Worm (Caenorhabditis elegans): ENCODE data around the gene R07B1.8.

The R07B1.8 gene

ce11 chrX:9882112-9882511, 9.7 kb upstream of the R07B1.8 start, which contains the start of gene glo-1:
Gene glo-1 (minus strand): TSS chrX:9882212.
- TF ChIP-seq ceh-82 (tag; optimal IDR thresholded peaks at IDR 0.05) (no peak), mdl-1 (tag; optimal IDR thresholded peaks at IDR 0.05) (no peak), crh-2 (tag; optimal IDR thresholded peaks at IDR 0.05) (no peak), nhr-12 (tag; optimal IDR thresholded peaks at IDR 0.05) (no peak), zag-1 (tag; optimal IDR thresholded peaks at IDR 0.05) (no peak), unc-55 (GFP tag; optimal IDR thresholded peaks at IDR 0.05) (no peak), unc-39 (tag; optimal IDR thresholded peaks at IDR 0.05) (no peak), nhr-23 (tag; optimal IDR thresholded peaks at IDR 0.05) (no peak), sma-9 (GFP tag; optimal IDR thresholded peaks at IDR 0.05) (no peak), sma-9 (tag; optimal IDR thresholded peaks at IDR 0.05) (no peak), C34F6.9 (tag; optimal IDR thresholded peaks at IDR 0.05) (no peak), ZK546.5 (tag; optimal IDR thresholded peaks at IDR 0.05) (no peak), sem-4 (tag; optimal IDR thresholded peaks at IDR 0.05) (no peak), ztf-1 (GFP tag; conservative IDR thresholded peaks at IDR 0.05) (no peak), R02D3.7 (tag; optimal IDR thresholded peaks at IDR 0.05) (no peak), peb-1 (tag; optimal IDR thresholded peaks at IDR 0.05) (no peak), egl-27 (tag; optimal IDR thresholded peaks at IDR 0.05) (no peak)

ce11 chrX:9877117-9877516, 4.7 kb upstream of the R07B1.8 start, which contains the start of gene R07B1.9:
Gene R07B1.9 (plus strand): TSS chrX:9877417.
- no peak for TF ChIP-seq Y55F3AM.14 (GFP tag; optimal IDR thresholded peaks at IDR 0.05)
- no peak for TF ChIP-seq nhr-11 (tag; optimal IDR thresholded peaks at IDR 0.05)
- TF ChIP-seq dmd-4 (tag; optimal IDR thresholded peaks at IDR 0.05), result no peak
- no peak for TF ChIP-seq ZK546.5 (tag; optimal IDR thresholded peaks at IDR 0.05)
- no peak for TF ChIP-seq zag-1 (tag; optimal IDR thresholded peaks at IDR 0.05)
- no peak for TF ChIP-seq nhr-10 (tag; optimal IDR thresholded peaks at IDR 0.05)

ce11 chrX:9869522-9869921, 2.9 kb downstream of the R07B1.8 start, which contains the start of gene R07B1.13:
Gene R07B1.13 (plus strand): TSS chrX:9869822.
- TF ChIP-seq egl-27 (tag; optimal IDR thresholded peaks at IDR 0.05) (no peak), unc-62 (GFP tag; optimal IDR thresholded peaks at IDR 0.05) (no peak), mbf-1 (tag; optimal IDR thresholded peaks at IDR 0.05) (no peak), lin-39 (tag; optimal IDR thresholded peaks at IDR 0.05) (no peak), peb-1 (tag; optimal IDR thresholded peaks at IDR 0.05) (no peak), alr-1 (tag; optimal IDR thresholded peaks at IDR 0.05) (no peak), C34F6.9 (tag; optimal IDR thresholded peaks at IDR 0.05) (no peak), mab-5 (tag; optimal IDR thresholded peaks at IDR 0.05) (no peak), lsy-2 (tag; optimal IDR thresholded peaks at IDR 0.05) (no peak), ztf-11 (tag; optimal IDR thresholded peaks at IDR 0.05) (no peak), ztf-4 (tag; optimal IDR thresholded peaks at IDR 0.05) (no peak), unc-39 (tag; optimal IDR thresholded peaks at IDR 0.05) (no peak), snpc-4 (tag; optimal IDR thresholded peaks at IDR 0.05) (no peak), elt-1 (tag; optimal IDR thresholded peaks at IDR 0.05) (no peak)

- no peak for TF ChIP-seq nhr-23 (tag; optimal IDR thresholded peaks at IDR 0.05)
- no peak for TF ChIP-seq sma-3 (GFP tag; optimal IDR thresholded peaks at IDR 0.05)
- no peak for TF ChIP-seq R02D3.7 (tag; optimal IDR thresholded peaks at IDR 0.05)
- TF ChIP-seq lin-11 (tag; optimal IDR thresholded peaks at IDR 0.05), result no peak
- TF ChIP-seq nhr-21 (tag; optimal IDR thresholded peaks at IDR 0.05), result no peak
These were observed 3.6 kb downstream of the R07B1.8 start, which contains the start of gene R07B1.7 for ce11 chrX:9868820-9869219. Gene R07B1.7 (plus strand): TSS chrX:9869120.

- TF ChIP-seq egl-27 (tag; optimal IDR thresholded peaks at IDR 0.05) (no peak), nhr-129 (tag; optimal IDR thresholded peaks at IDR 0.05) (no peak), ceh-82 (tag; optimal IDR thresholded peaks at IDR 0.05) (no peak), ama-1 (optimal IDR thresholded peaks at IDR 0.05) (no peak), ZK546.5 (tag; optimal IDR thresholded peaks at IDR 0.05) (no peak)
These were observed 6.1 kb downstream of the R07B1.8 start, which contains the start of gene R07B1.6 for ce11 chrX:9866355-9866754. Gene R07B1.6 (plus strand): TSS chrX:9866655.

All from whole organism, L2 larva.